Fruit fly (Drosophila melanogaster): ENCODE results near the gene CG11857.
A peak's percentile ranks its signal among the peaks of the same experiment; 100 is the strongest.

Gene CG11857

DNA sequence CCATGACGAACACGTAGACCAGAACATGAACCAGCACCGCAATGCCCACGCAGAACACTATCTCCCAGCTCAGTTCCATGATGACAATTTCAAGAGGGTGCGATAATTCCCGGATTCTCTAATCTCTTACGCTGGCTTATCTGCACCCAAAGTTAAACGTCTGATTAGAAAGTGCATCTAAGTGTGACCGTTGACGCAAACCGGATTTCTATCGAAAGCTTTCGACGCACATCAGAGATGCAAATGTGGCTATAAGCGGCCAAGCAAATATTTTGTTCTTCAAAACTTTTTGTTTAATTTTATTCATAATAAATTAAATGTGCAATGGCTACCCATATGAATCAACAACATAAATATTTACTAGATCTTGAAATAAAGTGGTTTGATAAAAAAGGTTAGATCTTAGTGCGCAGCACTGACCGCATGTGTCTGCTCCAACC is 3.6 kb downstream of the CG11857 start, which contains the start of the genes Kdsr and CG11858:
TSS of gene Kdsr (minus strand) at position 177 of the 440 bp plus-strand sequence.
TSS of gene CG11858 (plus strand) at position 420 of the 440 bp plus-strand sequence.
- TF ChIP-seq CG11902 (GFP tag; optimal IDR thresholded peaks at IDR 0.05): no peak
- peak; percentile 44 for TF ChIP-seq CG1621 (tag; optimal IDR thresholded peaks at IDR 0.05)
- TF ChIP-seq eg (GFP tag; IDR thresholded peaks at IDR 0.05): peak; percentile 72; the same call in 2 of the 3 replicates
- no peak for TF ChIP-seq CG6808 (GFP tag; optimal IDR thresholded peaks at IDR 0.05)
- peak; percentile 37 for TF ChIP-seq dsx (GFP tag; optimal IDR thresholded peaks at IDR 0.05; ENCODE audit: poor library complexity, severe bottlenecking)
- TF ChIP-seq CG3919 (GFP tag; optimal IDR thresholded peaks at IDR 0.05): no peak
- TF ChIP-seq CG3032 (tag; optimal IDR thresholded peaks at IDR 0.05): peak; percentile 58
- TF ChIP-seq Lpt (GFP tag; optimal IDR thresholded peaks at IDR 0.05): peak; percentile 6
- peak; percentile 44; the same call in 2 of the 3 replicates for TF ChIP-seq CG8119 (GFP tag; IDR thresholded peaks at IDR 0.05)
- TF ChIP-seq Hr4 (GFP tag; optimal IDR thresholded peaks at IDR 0.05): no peak
- TF ChIP-seq achi (GFP tag; optimal IDR thresholded peaks at IDR 0.05): peak; percentile 36
- TF ChIP-seq fd85E (GFP tag; optimal IDR thresholded peaks at IDR 0.05): no peak
- TF ChIP-seq Sox15 (GFP tag; optimal IDR thresholded peaks at IDR 0.05): peak; percentile 13
- TF ChIP-seq Ets96B (tag; optimal IDR thresholded peaks at IDR 0.05): peak; percentile 53
- peak; percentile 65 for TF ChIP-seq Gug (GFP tag; IDR thresholded peaks at IDR 0.05)
- 0 out of 2 replicates have a peak, but pooled peaks have one; percentile 43 for TF ChIP-seq CG15336 (GFP tag; IDR thresholded peaks at IDR 0.05)
- peak; percentile 78 for TF ChIP-seq esn (GFP tag; optimal IDR thresholded peaks at IDR 0.05)
- TF ChIP-seq vri (GFP tag; optimal IDR thresholded peaks at IDR 0.05): peak; percentile 94
- TF ChIP-seq CG6163 (GFP tag; IDR thresholded peaks at IDR 0.05): peak; percentile 58; the same call in 1 of the 3 replicates
- TF ChIP-seq lz (GFP tag; optimal IDR thresholded peaks at IDR 0.05): peak; percentile 77
- TF ChIP-seq svp (GFP tag): peak; percentile 95
- TF ChIP-seq Hr38 (GFP tag; optimal IDR thresholded peaks at IDR 0.05): no peak
- no peak for TF ChIP-seq dac (GFP tag; optimal IDR thresholded peaks at IDR 0.05)
- no peak for TF ChIP-seq Sox14 (GFP tag; optimal IDR thresholded peaks at IDR 0.05)
- TF ChIP-seq CG31627 (GFP tag; optimal IDR thresholded peaks at IDR 0.05): peak; percentile 73
- TF ChIP-seq Ets21C (GFP tag; optimal IDR thresholded peaks at IDR 0.05): no peak
- TF ChIP-seq CG11762 (GFP tag; optimal IDR thresholded peaks at IDR 0.05; ENCODE audit: insufficient read depth): no peak
- TF ChIP-seq CG11294 (GFP tag; IDR thresholded peaks at IDR 0.05): peak; percentile 28; the same call in 1 of the 2 replicates
- TF ChIP-seq fkh (GFP tag; optimal IDR thresholded peaks at IDR 0.05): peak; percentile 76
- peak; percentile 60 for TF ChIP-seq Eip93F (GFP tag; optimal IDR thresholded peaks at IDR 0.05)
- no peak for TF ChIP-seq CG16779 (tag; optimal IDR thresholded peaks at IDR 0.05)

DNA sequence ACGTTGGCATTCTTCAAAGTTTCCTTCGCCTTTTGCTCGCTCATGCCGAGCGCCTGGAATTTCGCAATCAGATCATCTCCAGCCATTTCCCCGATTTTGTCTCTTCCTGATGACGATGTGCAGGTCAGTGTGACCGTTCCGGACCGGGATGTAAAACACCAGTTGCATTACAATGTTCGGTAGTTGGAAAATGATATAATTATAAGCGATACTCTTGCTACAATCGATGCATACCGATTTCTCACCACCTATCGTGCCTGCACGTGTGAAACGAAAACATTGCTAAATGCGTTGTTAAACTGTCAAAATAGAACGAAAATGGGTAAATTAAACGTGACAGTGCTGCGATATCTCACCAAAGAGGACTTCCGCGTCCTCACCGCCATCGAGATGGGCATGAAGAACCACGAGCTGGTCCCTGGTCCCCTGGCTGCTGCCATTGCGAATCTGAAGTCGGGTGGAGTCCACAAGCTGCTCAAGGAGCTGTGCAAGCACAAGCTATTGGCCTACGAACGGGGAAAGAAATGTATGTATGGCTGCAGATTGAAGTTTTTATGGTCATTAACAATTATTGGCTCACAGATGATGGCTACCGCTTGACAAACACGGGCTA is 7.0 kb downstream of the CG11857 start, which contains the start of the genes GlnRS and RIOK2:
TSS of gene GlnRS (minus strand) at position 133 of the 613 bp plus-strand sequence.
TSS of gene RIOK2 (plus strand) at position 256 of the 613 bp plus-strand sequence.
- TF ChIP-seq lz (GFP tag; optimal IDR thresholded peaks at IDR 0.05) (no peak), CG15336 (GFP tag; IDR thresholded peaks at IDR 0.05) (peak; percentile 31; the same call in 1 of the 2 replicates), CG10669 (GFP tag; optimal IDR thresholded peaks at IDR 0.05) (no peak), CG1621 (tag; optimal IDR thresholded peaks at IDR 0.05) (peak; percentile 33), topi (GFP tag; optimal IDR thresholded peaks at IDR 0.05) (no peak), CG4318 (GFP tag; optimal IDR thresholded peaks at IDR 0.05) (no peak), salr (GFP tag; optimal IDR thresholded peaks at IDR 0.05) (no peak), CG6163 (GFP tag; IDR thresholded peaks at IDR 0.05) (no peak), Hr39 (GFP tag; optimal IDR thresholded peaks at IDR 0.05) (no peak), acj6 (GFP tag; optimal IDR thresholded peaks at IDR 0.05) (no peak), fkh (GFP tag; optimal IDR thresholded peaks at IDR 0.05) (no peak), achi (GFP tag; optimal IDR thresholded peaks at IDR 0.05) (peak; percentile 45), ss (GFP tag; optimal IDR thresholded peaks at IDR 0.05) (no peak), svp (GFP tag) (no peak), CG11902 (GFP tag; optimal IDR thresholded peaks at IDR 0.05) (no peak), Ets96B (tag; optimal IDR thresholded peaks at IDR 0.05) (no peak)

Measured in whole organism, prepupa.